Fruit fly (Drosophila melanogaster): Measurements from ENCODE around the gene CG7573.

CG7573 gene

dm6 chr3L:11290200-11290599 is 21.3 kb upstream of the CG7573 start (continued):
- no peak for TF ChIP-seq kay (GFP tag; optimal IDR thresholded peaks at IDR 0.05)
- TF ChIP-seq CG6175 (GFP tag; IDR thresholded peaks at IDR 0.05) = no peak
- TF ChIP-seq BtbVII (GFP tag; optimal IDR thresholded peaks at IDR 0.05) = no peak
- no peak for TF ChIP-seq CG6272 (GFP tag; IDR thresholded peaks at IDR 0.05)
- TF ChIP-seq CG10462 (GFP tag; optimal IDR thresholded peaks at IDR 0.05) = no peak
- TF ChIP-seq GATAe (GFP tag; conservative IDR thresholded peaks at IDR 0.05) = no peak
- TF ChIP-seq CG13123 (GFP tag; optimal IDR thresholded peaks at IDR 0.05) = no peak
- no peak for TF ChIP-seq CG2875 (GFP tag; optimal IDR thresholded peaks at IDR 0.05)
- no peak for TF ChIP-seq HLH3B (GFP tag; IDR thresholded peaks at IDR 0.05)
- no peak for TF ChIP-seq chn (GFP tag; optimal IDR thresholded peaks at IDR 0.05)
- no peak for TF ChIP-seq Doc3 (GFP tag; IDR thresholded peaks at IDR 0.05; ENCODE audit: partially characterized antibody)
- no peak for TF ChIP-seq E2f2 (GFP tag; IDR thresholded peaks at IDR 0.05)
- no peak for TF ChIP-seq bigmax (GFP tag; optimal IDR thresholded peaks at IDR 0.05)
- peak; percentile 3 for TF ChIP-seq CG12769 (tag; optimal IDR thresholded peaks at IDR 0.05)
- TF ChIP-seq CG9437 (GFP tag; optimal IDR thresholded peaks at IDR 0.05) = no peak
- TF ChIP-seq toy (GFP tag; IDR thresholded peaks at IDR 0.05) = no peak
- TF ChIP-seq CG30431 (GFP tag; optimal IDR thresholded peaks at IDR 0.05) = no peak
- TF ChIP-seq cato (GFP tag; optimal IDR thresholded peaks at IDR 0.05; ENCODE audit: borderline replicate concordance) = no peak
- TF ChIP-seq onecut (GFP tag; IDR thresholded peaks at IDR 0.05) = no peak
- TF ChIP-seq CG30403 (GFP tag; optimal IDR thresholded peaks at IDR 0.05) = no peak
- no peak for TF ChIP-seq slp2 (GFP tag; optimal IDR thresholded peaks at IDR 0.05)
- no peak for TF ChIP-seq Hmx (GFP tag; optimal IDR thresholded peaks at IDR 0.05)
- no peak for TF ChIP-seq CG4617 (GFP tag; optimal IDR thresholded peaks at IDR 0.05; ENCODE audit: borderline replicate concordance)
- TF ChIP-seq D (optimal IDR thresholded peaks at IDR 0.05) = no peak
- TF ChIP-seq D (GFP tag; optimal IDR thresholded peaks at IDR 0.05) = no peak
- no peak for TF ChIP-seq CG8290 (GFP tag; optimal IDR thresholded peaks at IDR 0.05)
- peak in 1 of 2 experiments; percentile 38 for TF ChIP-seq CG8290 (tag; optimal IDR thresholded peaks at IDR 0.05)
- no peak for TF ChIP-seq CG16813 (GFP tag; IDR thresholded peaks at IDR 0.05; ENCODE audit: partially characterized antibody)
- TF ChIP-seq CG1233 (GFP tag; optimal IDR thresholded peaks at IDR 0.05) = peak; percentile 34
- no peak for TF ChIP-seq Jarid2 (GFP tag; optimal IDR thresholded peaks at IDR 0.05)
- TF ChIP-seq fru (optimal IDR thresholded peaks at IDR 0.05) = no peak
- peak; percentile 25 for TF ChIP-seq Fer3 (tag; optimal IDR thresholded peaks at IDR 0.05)
- TF ChIP-seq salm (tag; optimal IDR thresholded peaks at IDR 0.05) = no peak
- peak; percentile 72 for TF ChIP-seq CG34376 (GFP tag; optimal IDR thresholded peaks at IDR 0.05)
- no peak for TF ChIP-seq luna (GFP tag; optimal IDR thresholded peaks at IDR 0.05)
- TF ChIP-seq ase (GFP tag; IDR thresholded peaks at IDR 0.05) = no peak
- TF ChIP-seq CG5953 (GFP tag; IDR thresholded peaks at IDR 0.05) = no peak
- no peak for TF ChIP-seq pros (GFP tag; optimal IDR thresholded peaks at IDR 0.05)
- no peak for TF ChIP-seq CG30020 (tag; optimal IDR thresholded peaks at IDR 0.05)
- TF ChIP-seq Nf-YC (tag; optimal IDR thresholded peaks at IDR 0.05) = no peak
- no peak for TF ChIP-seq CG2120 (GFP tag; optimal IDR thresholded peaks at IDR 0.05)
- no peak for TF ChIP-seq bbx (GFP tag; IDR thresholded peaks at IDR 0.05; ENCODE audit: partially characterized antibody)
- no peak for TF ChIP-seq Ets97D (GFP tag; optimal IDR thresholded peaks at IDR 0.05)
- no peak for TF ChIP-seq CG4424 (GFP tag; optimal IDR thresholded peaks at IDR 0.05)
- no peak for TF ChIP-seq stwl (tag; optimal IDR thresholded peaks at IDR 0.05)
- TF ChIP-seq gcm (GFP tag; optimal IDR thresholded peaks at IDR 0.05) = no peak
- no peak for TF ChIP-seq Ets65A (GFP tag)
- no peak for TF ChIP-seq ttk (GFP tag; IDR thresholded peaks at IDR 0.05)
- no peak for TF ChIP-seq CG18011 (GFP tag; optimal IDR thresholded peaks at IDR 0.05)
- no peak for TF ChIP-seq chif (GFP tag; optimal IDR thresholded peaks at IDR 0.05)
- no peak for TF ChIP-seq kah (GFP tag; optimal IDR thresholded peaks at IDR 0.05)
- no peak for TF ChIP-seq unpg (GFP tag; optimal IDR thresholded peaks at IDR 0.05)
- no peak for TF ChIP-seq CG8765 (GFP tag; IDR thresholded peaks at IDR 0.05)

Data from whole organism, embryonic.